Worm (Caenorhabditis elegans): ENCODE measurements around the gene famp-1.
A peak's percentile ranks its signal among the peaks of the same experiment; 100 is the strongest.

The famp-1 gene

DNA sequence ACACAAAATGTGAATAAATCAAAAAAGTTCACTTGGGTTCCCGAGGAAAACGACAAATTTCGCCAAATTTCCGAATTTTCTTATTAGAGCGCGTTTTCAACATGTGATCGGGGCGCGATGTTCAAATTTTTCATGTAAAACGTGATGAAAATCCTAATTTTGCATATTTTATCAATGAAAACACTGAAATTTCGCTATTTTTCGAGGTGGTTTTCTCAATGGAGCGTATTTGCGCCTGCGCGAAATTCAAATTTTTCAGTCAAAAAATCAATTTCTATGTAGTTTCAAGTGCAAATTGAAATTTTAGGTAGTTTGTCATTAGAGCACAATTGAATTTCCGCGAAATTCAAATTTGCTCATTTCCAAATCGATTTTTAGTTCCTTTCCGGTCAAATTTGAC lies 43.9 kb upstream of the famp-1 start:
- TF ChIP-seq F55B11.4 (tag; optimal IDR thresholded peaks at IDR 0.05; ENCODE audit: borderline replicate concordance, insufficient read depth) = no peak
- no peak for TF ChIP-seq ccch-3 (GFP tag; optimal IDR thresholded peaks at IDR 0.05)
- TF ChIP-seq chd-7 (tag; optimal IDR thresholded peaks at IDR 0.05) = peak; percentile 30
- TF ChIP-seq nhr-90 (tag; optimal IDR thresholded peaks at IDR 0.05) = no peak
- TF ChIP-seq egrh-3 (GFP tag; IDR thresholded peaks at IDR 0.05) = no peak
- no peak for TF ChIP-seq ceh-79 (tag; optimal IDR thresholded peaks at IDR 0.05)
- TF ChIP-seq zfh-2 (GFP tag; conservative IDR thresholded peaks at IDR 0.05) = no peak
- TF ChIP-seq nfyb-1 (GFP tag; IDR thresholded peaks at IDR 0.05) = no peak
- no peak for TF ChIP-seq F10E7.11 (tag; optimal IDR thresholded peaks at IDR 0.05)
- no peak for TF ChIP-seq ztf-18 (tag; optimal IDR thresholded peaks at IDR 0.05)
- TF ChIP-seq ceh-27 (GFP tag; optimal IDR thresholded peaks at IDR 0.05) = no peak
- TF ChIP-seq snpc-1.3 (tag; optimal IDR thresholded peaks at IDR 0.05; ENCODE audit: insufficient read depth) = no peak
- no peak for TF ChIP-seq dox-1 (GFP tag; IDR thresholded peaks at IDR 0.05)
- no peak for TF ChIP-seq cebp-1 (GFP tag; IDR thresholded peaks at IDR 0.05)
- no peak for TF ChIP-seq cebp-1 (tag; optimal IDR thresholded peaks at IDR 0.05)
- TF ChIP-seq hrde-1 (tag; optimal IDR thresholded peaks at IDR 0.05; ENCODE audit: borderline replicate concordance) = no peak
- no peak for TF ChIP-seq mes-4 (tag; optimal IDR thresholded peaks at IDR 0.05)
- no peak for TF ChIP-seq hmg-1.2 (GFP tag; IDR thresholded peaks at IDR 0.05)
- no peak for TF ChIP-seq lir-1 (GFP tag; conservative IDR thresholded peaks at IDR 0.05)
- TF ChIP-seq atf-7 (tag; optimal IDR thresholded peaks at IDR 0.05) = peak; percentile 1
- TF ChIP-seq hmg-20 (GFP tag; IDR thresholded peaks at IDR 0.05) = no peak
- no peak for TF ChIP-seq nhr-179 (tag; optimal IDR thresholded peaks at IDR 0.05)
- peak; percentile 43 for TF ChIP-seq repo-1 (tag; optimal IDR thresholded peaks at IDR 0.05)

DNA sequence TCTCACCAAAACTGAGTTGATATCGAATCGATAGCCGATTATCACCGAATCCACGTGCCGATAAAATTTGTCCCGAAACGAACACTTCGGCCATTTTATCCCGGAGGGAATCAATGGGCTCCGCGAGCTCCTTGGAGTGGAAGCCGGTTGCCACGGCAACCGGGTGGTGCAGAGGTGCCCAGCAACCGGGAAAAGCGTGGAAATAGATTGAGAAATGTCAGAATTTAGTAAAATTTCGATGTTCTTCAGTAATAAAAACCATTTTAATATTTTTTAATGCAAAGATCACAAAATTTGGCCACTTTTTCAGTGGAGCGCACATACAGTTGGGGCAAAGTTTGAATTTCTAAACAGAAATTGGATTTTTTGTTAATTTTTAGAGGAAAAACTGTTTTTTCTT lies 43.0 kb upstream of the famp-1 start, which contains the start of gene mksr-2:
Gene mksr-2, minus strand, starts transcription at position 101 of the 400 bp plus-strand sequence.
- TF ChIP-seq efl-1 (GFP tag; optimal IDR thresholded peaks at IDR 0.05) (no peak), him-1 (tag; optimal IDR thresholded peaks at IDR 0.05) (no peak), let-607 (tag; optimal IDR thresholded peaks at IDR 0.05) (no peak), F33H1.4 (GFP tag; IDR thresholded peaks at IDR 0.05) (no peak), tbp1 (GFP tag; optimal IDR thresholded peaks at IDR 0.05) (no peak), die-1 (tag; optimal IDR thresholded peaks at IDR 0.05) (no peak), C17E4.6 (GFP tag; IDR thresholded peaks at IDR 0.05) (no peak), F55B11.4 (tag; optimal IDR thresholded peaks at IDR 0.05; ENCODE audit: borderline replicate concordance, insufficient read depth) (no peak), pbrm-1 (GFP tag; IDR thresholded peaks at IDR 0.05) (no peak), hmg-1.2 (GFP tag; IDR thresholded peaks at IDR 0.05) (no peak), sptf-2 (GFP tag; optimal IDR thresholded peaks at IDR 0.05) (no peak), hsf-1 (GFP tag; IDR thresholded peaks at IDR 0.05) (no peak)

DNA sequence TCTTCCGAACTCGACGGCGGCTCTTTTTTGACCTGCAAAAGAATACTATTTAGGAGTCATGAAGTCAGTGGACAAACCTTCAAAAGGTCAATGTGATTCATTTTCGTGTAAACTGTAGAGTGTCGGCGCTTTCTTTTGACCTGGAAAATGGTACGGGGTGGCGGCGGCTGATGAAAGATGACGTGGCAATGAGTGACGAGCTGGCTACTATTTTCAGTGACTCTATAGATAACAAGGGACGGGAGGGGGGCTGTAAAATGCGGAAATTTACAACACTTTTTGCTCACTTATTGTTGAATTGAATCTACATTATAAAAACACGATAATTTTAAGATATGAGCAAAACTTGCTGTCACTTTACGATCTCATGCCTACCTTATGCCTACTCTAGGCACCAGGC lies 36.7 kb upstream of the famp-1 start, which contains the start of gene lin-1:
Gene lin-1, minus strand, starts transcription at position 101 of the 400 bp plus-strand sequence.
- no peak for TF ChIP-seq ceh-58 (GFP tag; IDR thresholded peaks at IDR 0.05)
- no peak for TF ChIP-seq hrde-1 (tag; optimal IDR thresholded peaks at IDR 0.05; ENCODE audit: borderline replicate concordance)
- TF ChIP-seq dpff-1 (tag; optimal IDR thresholded peaks at IDR 0.05) = no peak
- TF ChIP-seq ama-1 (optimal IDR thresholded peaks at IDR 0.05) = no peak
- no peak for TF ChIP-seq ama-1 (GFP tag; optimal IDR thresholded peaks at IDR 0.05)
- no peak for TF ChIP-seq Y53G8AR.9 (GFP tag; conservative IDR thresholded peaks at IDR 0.05)
- TF ChIP-seq ceh-100 (GFP tag; IDR thresholded peaks at IDR 0.05) = no peak
- no peak for TF ChIP-seq rcor-1 (GFP tag; IDR thresholded peaks at IDR 0.05)
- no peak for TF ChIP-seq ztf-22 (GFP tag; optimal IDR thresholded peaks at IDR 0.05)
- no peak for TF ChIP-seq chd-7 (tag; optimal IDR thresholded peaks at IDR 0.05)
- TF ChIP-seq unc-130 (GFP tag; optimal IDR thresholded peaks at IDR 0.05) = no peak
- TF ChIP-seq rpc-1 (optimal IDR thresholded peaks at IDR 0.05) = no peak
- no peak for TF ChIP-seq rpc-1 (tag; optimal IDR thresholded peaks at IDR 0.05)
- TF ChIP-seq nhr-80 (tag; optimal IDR thresholded peaks at IDR 0.05) = no peak
- no peak for TF ChIP-seq aptf-2 (GFP tag; conservative IDR thresholded peaks at IDR 0.05)
- no peak for TF ChIP-seq T07F8.4 (tag; optimal IDR thresholded peaks at IDR 0.05)
- no peak for TF ChIP-seq lsl-1 (GFP tag; optimal IDR thresholded peaks at IDR 0.05)
- no peak for TF ChIP-seq attf-5 (GFP tag; optimal IDR thresholded peaks at IDR 0.05)
- no peak for TF ChIP-seq F55B11.4 (tag; optimal IDR thresholded peaks at IDR 0.05; ENCODE audit: borderline replicate concordance, insufficient read depth)
